Worm (Caenorhabditis elegans) whole organism, late embryonic: ENCODE measurements around the gene Y66D12A.24.

Experiments used
- C08G9.2 ChIP-seq: sonication (generic microtip); optimal IDR thresholded peaks from 2 replicates; lab custom pipeline; 2016; ENCODE audit warnings: mild to moderate bottlenecking, missing genetic modification characterization, moderate library complexity, missing compliant biosample characterization
- K02D7.2 ChIP-seq: sonication (generic microtip); optimal IDR thresholded peaks from 2 replicates; lab custom pipeline; 2017; ENCODE audit warnings: mild to moderate bottlenecking, missing genetic modification characterization, missing compliant biosample characterization
- T23F11.4 ChIP-seq: fragments of 200-800 bp; sonication (Bioruptor generic); optimal IDR thresholded peaks from 2 replicates; lab custom pipeline; 2018; ENCODE audit warnings: mild to moderate bottlenecking, missing genetic modification characterization, missing compliant biosample characterization
- ahr-1 ChIP-seq: sonication (generic microtip); optimal IDR thresholded peaks from 2 replicates; lab custom pipeline; 2016; ENCODE audit warnings: missing genetic modification characterization, missing compliant biosample characterization
- ceh-2 ChIP-seq: sonication (generic microtip); optimal IDR thresholded peaks from 2 replicates; lab custom pipeline; 2016; ENCODE audit warnings: missing genotype, missing genetic modification characterization, missing compliant biosample characterization
- ceh-22 ChIP-seq: sonication (generic microtip); optimal IDR thresholded peaks from 2 replicates; lab custom pipeline; 2017; ENCODE audit warnings: missing biosample characterization, missing genetic modification characterization
- ceh-31 ChIP-seq: sonication (generic microtip); optimal IDR thresholded peaks from 2 replicates; lab custom pipeline; 2016; ENCODE audit warnings: missing genetic modification characterization, missing compliant biosample characterization
- ceh-34 ChIP-seq: sonication (generic microtip); optimal IDR thresholded peaks from 2 replicates; lab custom pipeline; 2016; ENCODE audit warnings: mild to moderate bottlenecking, missing genetic modification characterization, missing compliant biosample characterization
- ceh-45 ChIP-seq: fragments of 200-800 bp; sonication (Bioruptor generic); IDR thresholded peaks from 2 replicates; pipeline ENCODE4 v1.3.6; 2022; ENCODE audit warnings: missing genetic modification reagents, missing genetic modification characterization, missing compliant biosample characterization
- ceh-48 ChIP-seq: sonication (generic microtip); optimal IDR thresholded peaks from 2 replicates; lab custom pipeline; 2016; ENCODE audit warnings: missing genetic modification characterization, inconsistent platforms, missing compliant biosample characterization
- ceh-6 ChIP-seq: fragments of 200-800 bp; sonication (Bioruptor generic); optimal IDR thresholded peaks from 2 replicates; lab custom pipeline; 2018; ENCODE audit warnings: mild to moderate bottlenecking, missing genetic modification characterization, missing compliant biosample characterization
- che-1 ChIP-seq: sonication (generic microtip); optimal IDR thresholded peaks from 2 replicates; lab custom pipeline; 2016; ENCODE audit warnings: mild to moderate bottlenecking, missing genetic modification characterization, missing compliant biosample characterization
- dve-1 ChIP-seq: sonication (generic microtip); optimal IDR thresholded peaks from 2 replicates; lab custom pipeline; 2017; ENCODE audit warnings: antibody characterized with exemption, mild to moderate bottlenecking, missing genetic modification characterization, missing compliant biosample characterization
- elt-2 ChIP-seq: sonication (generic microtip); optimal IDR thresholded peaks from 2 replicates; lab custom pipeline; 2016; ENCODE audit warnings: missing genetic modification reagents, missing genetic modification characterization, missing compliant biosample characterization
- ets-4 ChIP-seq: sonication (generic microtip); optimal IDR thresholded peaks from 2 replicates; lab custom pipeline; 2016; ENCODE audit warnings: missing genetic modification characterization, missing compliant biosample characterization
- fax-1 ChIP-seq: sonication (generic microtip); optimal IDR thresholded peaks from 2 replicates; lab custom pipeline; 2016; ENCODE audit warnings: missing genotype, missing genetic modification characterization, missing compliant biosample characterization
- fkh-6 ChIP-seq: sonication (generic microtip); optimal IDR thresholded peaks from 2 replicates; lab custom pipeline; 2016; ENCODE audit warnings: missing genetic modification characterization, missing compliant biosample characterization
- hlh-30 ChIP-seq: sonication (generic microtip); optimal IDR thresholded peaks from 2 replicates; lab custom pipeline; 2017; ENCODE audit warnings: antibody characterized with exemption, missing genetic modification characterization, missing compliant biosample characterization; ENCODE audit not compliant: insufficient read depth
- hlh-6 ChIP-seq: sonication (generic microtip); optimal IDR thresholded peaks from 2 replicates; lab custom pipeline; 2016; ENCODE audit warnings: missing genotype, missing genetic modification characterization, missing compliant biosample characterization
- hlh-8 ChIP-seq: sonication (generic microtip); optimal IDR thresholded peaks from 2 replicates; lab custom pipeline; 2016; ENCODE audit warnings: missing genotype, missing genetic modification characterization, missing compliant biosample characterization
- lin-11 ChIP-seq: fragments of 200-800 bp; sonication (Bioruptor generic); optimal IDR thresholded peaks from 2 replicates; lab custom pipeline; 2018; ENCODE audit warnings: mild to moderate bottlenecking, missing genetic modification characterization, missing compliant biosample characterization
- nfya-1 ChIP-seq: sonication (generic microtip); optimal IDR thresholded peaks from 2 replicates; lab custom pipeline; 2017; ENCODE audit warnings: missing genetic modification characterization, mild to moderate bottlenecking, missing compliant biosample characterization, antibody characterized with exemption, moderate library complexity
- nhr-232 ChIP-seq: sonication (generic microtip); optimal IDR thresholded peaks from 2 replicates; lab custom pipeline; 2016; ENCODE audit warnings: missing genetic modification characterization, missing compliant biosample characterization
- npax-4 ChIP-seq: sonication (generic microtip); optimal IDR thresholded peaks from 2 replicates; lab custom pipeline; 2016; ENCODE audit warnings: missing genetic modification characterization, missing compliant biosample characterization
- odd-2 ChIP-seq: sonication (generic microtip); optimal IDR thresholded peaks from 2 replicates; lab custom pipeline; 2017; ENCODE audit warnings: antibody characterized with exemption, mild to moderate bottlenecking, missing genetic modification characterization, missing compliant biosample characterization
- pag-3 ChIP-seq: sonication (generic microtip); optimal IDR thresholded peaks from 2 replicates; lab custom pipeline; 2016; ENCODE audit warnings: missing compliant biosample characterization, missing genetic modification characterization, borderline replicate concordance
- pat-9 ChIP-seq: fragments of 200-800 bp; sonication (Bioruptor generic); optimal IDR thresholded peaks from 2 replicates; lab custom pipeline; 2018; ENCODE audit warnings: mild to moderate bottlenecking, missing genetic modification characterization, moderate library complexity, missing compliant biosample characterization
- pqm-1 ChIP-seq: sonication (generic microtip); optimal IDR thresholded peaks from 2 replicates; lab custom pipeline; 2016; ENCODE audit warnings: missing genetic modification characterization, missing compliant biosample characterization
- pros-1 ChIP-seq: fragments of 150-350 bp; optimal IDR thresholded peaks from 2 replicates; lab custom pipeline; 2014; ENCODE audit warnings: missing biosample characterization, missing genetic modification reagents, missing genetic modification characterization
- ref-2 ChIP-seq: sonication (generic microtip); optimal IDR thresholded peaks from 2 replicates; lab custom pipeline; 2016; ENCODE audit warnings: missing genetic modification characterization, missing compliant biosample characterization
- rnt-1 ChIP-seq: sonication (generic microtip); optimal IDR thresholded peaks from 2 replicates; lab custom pipeline; 2016; ENCODE audit warnings: missing genetic modification characterization, missing compliant biosample characterization
- sox-2 ChIP-seq: fragments of 200-800 bp; sonication (Bioruptor generic); IDR thresholded peaks from 2 replicates; pipeline ENCODE4 v1.3.6; 2022; ENCODE audit warnings: missing genetic modification reagents, missing genetic modification characterization, missing compliant biosample characterization
- syd-9 ChIP-seq: sonication (generic microtip); optimal IDR thresholded peaks from 2 replicates; lab custom pipeline; 2016; ENCODE audit warnings: mild to moderate bottlenecking, missing genetic modification characterization, moderate library complexity, missing compliant biosample characterization
- tbx-2 ChIP-seq: sonication (generic microtip); optimal IDR thresholded peaks from 2 replicates; lab custom pipeline; 2016; ENCODE audit warnings: missing genetic modification characterization, missing compliant biosample characterization
- ttx-3 ChIP-seq: sonication (generic microtip); optimal IDR thresholded peaks from 2 replicates; lab custom pipeline; 2016; ENCODE audit warnings: missing genetic modification reagents, missing genetic modification characterization, missing compliant biosample characterization
- unc-3 ChIP-seq, 2 experiments: fragments of 200-800 bp in 1 of 2; sonication (Bioruptor generic) in 1 of 2; sonication (generic microtip) in 1 of 2; conservative IDR thresholded peaks in 1 of 2; optimal IDR thresholded peaks in 1 of 2; 2 replicates each; pipeline versions ENCODE4 v1.3.6 to Lab custom; 2016 to 2022; ENCODE audit warnings: missing compliant biosample characterization in 2 of 2, missing genetic modification characterization in 2 of 2, missing genetic modification reagents in 1 of 2
- unc-86 ChIP-seq: sonication (generic microtip); optimal IDR thresholded peaks from 2 replicates; lab custom pipeline; 2016; ENCODE audit warnings: missing genetic modification characterization, missing compliant biosample characterization

Gene Y66D12A.24

ce11 chrIII:11462332-11462731 lies 34.3 kb upstream of the Y66D12A.24 start:
- no peak for TF ChIP-seq hlh-8 (tag; lab: Kevin White, UChicago)
- TF ChIP-seq nhr-232: no peak
- no peak for TF ChIP-seq syd-9
- TF ChIP-seq ceh-6 (GFP tag; lab: Kevin White, UChicago): no peak
- TF ChIP-seq fax-1 (tag; lab: Kevin White, UChicago): no peak
- no peak for TF ChIP-seq ceh-45 (GFP tag; lab: Robert Waterston, UW)
- TF ChIP-seq ttx-3 (tag; lab: Kevin White, UChicago): no peak
- TF ChIP-seq che-1: no peak
- no peak for TF ChIP-seq pqm-1 (tag; lab: Kevin White, UChicago)

- TF ChIP-seq ets-4 (tag; lab: Kevin White, UChicago) (no peak), hlh-6 (tag; lab: Kevin White, UChicago) (no peak), unc-86 (tag; lab: Kevin White, UChicago) (no peak), elt-2 (tag; lab: Kevin White, UChicago) (peak; percentile 6), ceh-2 (no peak), ahr-1 (tag; lab: Kevin White, UChicago) (no peak), lin-11 (no peak), T23F11.4 (no peak), ref-2 (tag; lab: Kevin White, UChicago) (peak; percentile 52), sox-2 (GFP tag; lab: Robert Waterston, UW) (no peak), pros-1 (tag; lab: Kevin White, UChicago) (no peak), unc-3 (GFP tag; conservative IDR thresholded peaks at IDR 0.05; lab: Robert Waterston, UW) (no peak), unc-3 (tag; optimal IDR thresholded peaks at IDR 0.05; lab: Kevin White, UChicago) (no peak), pqm-1 (tag; lab: Kevin White, UChicago) (no peak), ceh-34 (tag; lab: Kevin White, UChicago) (no peak), fkh-6 (tag; lab: Kevin White, UChicago) (no peak), ceh-6 (GFP tag; lab: Kevin White, UChicago) (no peak), pag-3 (tag; lab: Kevin White, UChicago) (no peak)
Measured at ce11 chrIII:11463726-11464125, 32.9 kb upstream of the Y66D12A.24 start.

- no peak for TF ChIP-seq ceh-45 (GFP tag; lab: Robert Waterston, UW)
- peak; percentile 27 for TF ChIP-seq ref-2 (tag; lab: Kevin White, UChicago)
- TF ChIP-seq unc-86 (tag; lab: Kevin White, UChicago): no peak
- peak; percentile 93 for TF ChIP-seq elt-2 (tag; lab: Kevin White, UChicago)
- no peak for TF ChIP-seq K02D7.2
Measured at ce11 chrIII:11465394-11465948, 31.2 kb upstream of the Y66D12A.24 start.

ce11 chrIII:11466420-11467188 lies 30.1 kb upstream of the Y66D12A.24 start:
- TF ChIP-seq dve-1 (no peak), hlh-6 (tag; lab: Kevin White, UChicago) (peak; percentile 49), ref-2 (tag; lab: Kevin White, UChicago) (peak; percentile 26), ceh-22 (tag; lab: Kevin White, UChicago) (no peak), lin-11 (no peak), unc-3 (GFP tag; conservative IDR thresholded peaks at IDR 0.05; lab: Robert Waterston, UW) (no peak), unc-3 (tag; optimal IDR thresholded peaks at IDR 0.05; lab: Kevin White, UChicago) (no peak), ceh-34 (tag; lab: Kevin White, UChicago) (peak; percentile 57), C08G9.2 (tag; lab: Kevin White, UChicago) (peak; percentile 3), hlh-8 (tag; lab: Kevin White, UChicago) (no peak), odd-2 (tag; lab: Kevin White, UChicago) (no peak), ceh-31 (peak; percentile 34), ceh-48 (peak; percentile 64), hlh-30 (peak; percentile 75), nfya-1 (tag; lab: Kevin White, UChicago) (peak; percentile 52), tbx-2 (tag; lab: Kevin White, UChicago) (peak; percentile 50), pat-9 (no peak), che-1 (no peak), npax-4 (tag; lab: Kevin White, UChicago) (no peak), ceh-2 (no peak), rnt-1 (tag; lab: Kevin White, UChicago) (no peak)
